Worm (Caenorhabditis elegans) whole organism, early embryonic: ENCODE data around the gene clc-1.

Source experiments
- B0310.2 ChIP-seq: sonication (generic microtip); optimal IDR thresholded peaks from 2 replicates; lab custom pipeline; 2016; ENCODE audit warnings: mild to moderate bottlenecking, missing genetic modification characterization, missing compliant biosample characterization
- F13C5.2 ChIP-seq: sonication (generic microtip); optimal IDR thresholded peaks from 2 replicates; lab custom pipeline; 2017; ENCODE audit warnings: mild to moderate bottlenecking, missing genetic modification characterization, inconsistent platforms, missing compliant biosample characterization
- aly-1 ChIP-seq: sonication (generic microtip); optimal IDR thresholded peaks from 2 replicates; lab custom pipeline; 2016; ENCODE audit warnings: missing genetic modification characterization, missing compliant biosample characterization
- ama-1 ChIP-seq: fragments of 150-350 bp; optimal IDR thresholded peaks from 2 replicates; lab custom pipeline; 2014
- ceh-13 ChIP-seq: fragments of 200-800 bp; sonication (Bioruptor generic); optimal IDR thresholded peaks from 2 replicates; lab custom pipeline; 2018; ENCODE audit warnings: mild to moderate bottlenecking, missing genetic modification characterization, missing compliant biosample characterization
- ceh-36 ChIP-seq: sonication (generic microtip); optimal IDR thresholded peaks from 2 replicates; lab custom pipeline; 2016; ENCODE audit warnings: missing genetic modification characterization, inconsistent platforms, missing compliant biosample characterization
- ets-7 ChIP-seq: sonication (generic microtip); optimal IDR thresholded peaks from 2 replicates; lab custom pipeline; 2016; ENCODE audit warnings: missing genotype, missing genetic modification characterization, missing compliant biosample characterization
- flt-1 ChIP-seq: fragments of 200-800 bp; sonication (Bioruptor generic); IDR thresholded peaks from 2 replicates; pipeline ENCODE4 v1.3.6; 2022; ENCODE audit warnings: missing genetic modification characterization, missing compliant biosample characterization
- hmbx-1 ChIP-seq: sonication (generic microtip); optimal IDR thresholded peaks from 2 replicates; lab custom pipeline; 2016; ENCODE audit warnings: mild to moderate bottlenecking, missing genetic modification characterization, missing compliant biosample characterization
- hmg-4 ChIP-seq: fragments of 200-800 bp; sonication (Bioruptor generic); optimal IDR thresholded peaks from 2 replicates; lab custom pipeline; 2018; ENCODE audit warnings: mild to moderate bottlenecking, missing genetic modification characterization, missing compliant biosample characterization
- hnd-1 ChIP-seq: sonication (generic microtip); optimal IDR thresholded peaks from 2 replicates; lab custom pipeline; 2016; ENCODE audit warnings: missing genetic modification characterization, missing compliant biosample characterization
- pes-1 ChIP-seq: fragments of 200-800 bp; sonication (Bioruptor generic); IDR thresholded peaks from 2 replicates; pipeline ENCODE4 v1.3.6; 2022; ENCODE audit warnings: missing genetic modification reagents, missing genetic modification characterization, missing compliant biosample characterization
- scrt-1 ChIP-seq: fragments of 200-800 bp; sonication (Bioruptor generic); IDR thresholded peaks from 2 replicates; pipeline ENCODE4 v1.3.6; 2022; ENCODE audit warnings: missing genetic modification characterization, missing compliant biosample characterization
- sea-1 ChIP-seq: fragments of 200-800 bp; sonication (Bioruptor generic); conservative IDR thresholded peaks from 2 replicates; pipeline ENCODE4 v1.3.6; 2022; ENCODE audit warnings: missing genetic modification characterization, missing compliant biosample characterization
- tbx-11 ChIP-seq: fragments of 200-800 bp; sonication (Bioruptor generic); IDR thresholded peaks from 2 replicates; pipeline ENCODE4 v1.3.6; 2022; ENCODE audit warnings: missing genetic modification characterization, missing compliant biosample characterization
- tbx-37 ChIP-seq: fragments of 200-800 bp; sonication (Bioruptor generic); conservative IDR thresholded peaks from 2 replicates; pipeline ENCODE4 v1.3.6; 2022; ENCODE audit warnings: missing genetic modification reagents, missing genetic modification characterization, missing compliant biosample characterization
- tra-4 ChIP-seq: sonication (generic microtip); optimal IDR thresholded peaks from 2 replicates; lab custom pipeline; 2017; ENCODE audit warnings: missing genetic modification characterization, missing compliant biosample characterization

clc-1 gene

DNA sequence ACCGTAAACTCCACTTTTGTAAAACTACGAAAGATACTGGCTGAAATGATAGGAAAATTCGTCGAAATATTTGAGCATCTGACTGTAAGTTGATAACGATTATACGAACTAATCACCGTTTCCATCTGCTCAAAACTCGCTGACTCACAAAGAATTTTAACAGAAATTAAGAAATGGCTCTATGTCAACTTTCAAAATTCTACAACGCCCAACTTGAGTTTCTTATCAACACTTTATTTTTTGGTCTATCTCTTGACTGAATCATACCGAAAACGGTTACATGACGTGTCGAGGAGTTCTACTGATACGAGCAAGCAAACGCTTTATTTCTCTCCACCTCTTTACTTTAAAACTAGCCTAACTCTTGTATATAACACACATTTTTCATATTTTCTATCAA lies at the start of gene clc-1:
TSS of gene clc-1 (plus strand) at position 264 of the 400 bp plus-strand sequence.
- no peak for TF ChIP-seq hnd-1 (tag; lab: Kevin White, UChicago)
- TF ChIP-seq ceh-13 (GFP tag; lab: Kevin White, UChicago) = no peak

DNA sequence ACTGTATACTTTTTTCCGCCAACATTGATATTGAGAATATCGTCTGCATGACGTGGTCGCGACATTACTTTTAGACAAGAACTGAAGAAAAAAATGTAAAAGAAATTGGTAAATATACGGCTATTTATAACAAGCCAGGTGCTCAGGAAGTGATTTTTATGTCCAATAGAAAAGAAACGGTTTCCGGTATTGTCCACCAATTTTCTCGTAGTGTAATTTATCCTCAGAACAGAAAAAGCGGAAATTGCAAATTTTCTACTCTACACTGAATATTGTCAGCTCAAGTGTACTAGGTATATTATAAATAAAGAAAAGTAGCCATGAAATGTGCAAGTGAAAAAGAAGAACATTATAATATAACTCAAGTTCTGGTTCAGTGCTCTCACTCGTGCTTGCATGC lies 48.1 kb upstream of the clc-1 start, which contains the start of gene F59F3.6:
TSS of gene F59F3.6 (minus strand) at position 101 of the 400 bp plus-strand sequence.
- TF ChIP-seq aly-1 (no peak), sea-1 (GFP tag; lab: Robert Waterston, UW) (no peak), hmbx-1 (tag; lab: Kevin White, UChicago) (no peak)

DNA sequence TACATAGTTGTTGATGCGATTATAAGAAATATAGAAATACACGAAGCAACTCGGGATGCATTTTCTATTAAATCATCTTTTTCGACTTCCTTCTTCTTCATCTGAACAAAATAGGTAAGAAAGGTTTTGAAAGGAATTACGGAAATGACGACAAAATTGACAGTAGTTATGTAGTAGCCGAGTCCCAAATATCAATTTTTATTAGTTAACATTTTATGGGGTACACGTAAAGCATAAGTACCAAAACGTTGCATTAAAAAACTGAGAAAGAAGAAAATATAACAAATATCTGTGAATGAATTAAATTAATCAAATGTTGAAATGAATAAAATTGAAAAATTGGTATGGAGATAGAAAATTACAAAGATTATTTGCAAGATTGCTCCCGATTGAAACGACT lies 45.5 kb upstream of the clc-1 start, which contains the start of gene col-177:
TSS of gene col-177 (minus strand) at position 101 of the 400 bp plus-strand sequence.
- TF ChIP-seq tbx-11 (GFP tag; lab: Robert Waterston, UW) (no peak), aly-1 (no peak), hmbx-1 (tag; lab: Kevin White, UChicago) (no peak), tbx-37 (no peak), ama-1 (no peak), pes-1 (GFP tag; lab: Robert Waterston, UW) (no peak)

DNA sequence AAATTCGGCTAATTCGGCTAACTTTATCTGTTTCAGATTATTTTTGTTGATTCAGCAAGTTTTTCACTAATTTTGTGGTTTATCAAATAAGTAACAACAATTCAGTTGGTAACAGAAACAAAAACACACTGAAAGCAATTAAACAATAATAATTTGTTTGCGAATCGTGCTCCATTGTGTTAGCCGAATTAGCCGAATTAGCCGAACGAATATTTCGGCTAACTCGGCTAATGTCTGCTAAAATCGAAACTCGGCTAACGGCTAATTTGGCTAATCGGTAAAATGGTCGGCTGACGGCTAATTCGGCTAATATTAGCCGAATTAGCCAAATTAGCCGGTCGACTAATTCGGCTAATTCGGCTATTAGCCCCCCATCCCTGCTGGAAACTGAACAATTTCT lies 43.5 kb upstream of the clc-1 start:
- TF ChIP-seq sea-1 (GFP tag; lab: Robert Waterston, UW) (no peak), ceh-36 (no peak), ama-1 (no peak), tra-4 (tag; lab: Kevin White, UChicago) (no peak), B0310.2 (tag; lab: Kevin White, UChicago) (no peak), tbx-11 (GFP tag; lab: Robert Waterston, UW) (no peak), ceh-13 (GFP tag; lab: Kevin White, UChicago) (no peak), tbx-37 (no peak), flt-1 (GFP tag; lab: Robert Waterston, UW) (no peak), hmbx-1 (tag; lab: Kevin White, UChicago) (no peak), scrt-1 (GFP tag; lab: Robert Waterston, UW) (no peak), aly-1 (no peak), pes-1 (GFP tag; lab: Robert Waterston, UW) (no peak)

DNA sequence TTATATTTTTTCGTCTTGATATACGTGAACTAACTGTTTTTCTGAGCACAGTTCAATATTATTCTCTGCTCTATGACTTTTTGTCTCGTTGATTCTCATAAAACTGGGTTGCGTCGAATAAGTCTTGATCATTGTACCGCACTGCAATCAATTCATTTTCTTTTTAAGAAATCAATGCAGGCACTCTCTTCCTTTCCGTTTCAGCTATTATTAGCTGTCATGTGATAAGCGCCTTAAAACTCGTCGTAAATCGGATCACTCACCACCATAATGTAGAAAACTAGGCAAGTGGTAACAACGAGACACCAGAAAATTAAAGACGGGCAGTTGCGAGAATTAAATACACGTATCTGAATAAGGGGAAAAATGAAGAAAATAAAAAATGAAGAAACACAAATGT lies 39.9 kb upstream of the clc-1 start:
- TF ChIP-seq flt-1 (GFP tag; lab: Robert Waterston, UW) (no peak), ceh-36 (no peak), sea-1 (GFP tag; lab: Robert Waterston, UW) (no peak), hmbx-1 (tag; lab: Kevin White, UChicago) (no peak), ets-7 (tag; lab: Kevin White, UChicago) (no peak)

DNA sequence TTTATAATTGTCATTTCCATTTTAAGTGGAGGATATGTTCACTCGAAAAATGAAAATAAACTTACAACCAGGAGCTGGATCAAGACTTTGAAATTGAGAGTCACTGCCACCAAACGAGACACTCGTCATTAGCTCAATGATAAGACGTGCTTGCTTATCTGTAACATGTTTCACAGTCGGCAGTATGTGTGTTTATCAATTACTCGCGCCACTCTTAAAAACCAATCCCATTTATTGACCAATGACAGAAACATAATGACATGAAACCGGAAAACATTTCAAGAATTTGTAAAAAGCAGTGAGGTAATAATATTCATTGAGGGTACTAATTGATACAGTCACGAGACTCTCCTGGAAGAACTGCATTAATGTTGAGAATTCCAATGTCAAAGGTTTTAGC lies 39.2 kb upstream of the clc-1 start, which contains the start of gene del-5:
TSS of gene del-5 (minus strand) at position 130 of the 400 bp plus-strand sequence.
- TF ChIP-seq hnd-1 (tag; lab: Kevin White, UChicago) (no peak), ama-1 (no peak), flt-1 (GFP tag; lab: Robert Waterston, UW) (no peak), ceh-13 (GFP tag; lab: Kevin White, UChicago) (no peak), tbx-37 (no peak), F13C5.2 (tag; lab: Kevin White, UChicago) (no peak), scrt-1 (GFP tag; lab: Robert Waterston, UW) (no peak), tra-4 (tag; lab: Kevin White, UChicago) (no peak), tbx-11 (GFP tag; lab: Robert Waterston, UW) (no peak), ceh-36 (no peak), hmg-4 (GFP tag; lab: Kevin White, UChicago) (no peak), B0310.2 (tag; lab: Kevin White, UChicago) (no peak), ets-7 (tag; lab: Kevin White, UChicago) (no peak), aly-1 (no peak), hmbx-1 (tag; lab: Kevin White, UChicago) (no peak), sea-1 (GFP tag; lab: Robert Waterston, UW) (no peak), pes-1 (GFP tag; lab: Robert Waterston, UW) (no peak)

DNA sequence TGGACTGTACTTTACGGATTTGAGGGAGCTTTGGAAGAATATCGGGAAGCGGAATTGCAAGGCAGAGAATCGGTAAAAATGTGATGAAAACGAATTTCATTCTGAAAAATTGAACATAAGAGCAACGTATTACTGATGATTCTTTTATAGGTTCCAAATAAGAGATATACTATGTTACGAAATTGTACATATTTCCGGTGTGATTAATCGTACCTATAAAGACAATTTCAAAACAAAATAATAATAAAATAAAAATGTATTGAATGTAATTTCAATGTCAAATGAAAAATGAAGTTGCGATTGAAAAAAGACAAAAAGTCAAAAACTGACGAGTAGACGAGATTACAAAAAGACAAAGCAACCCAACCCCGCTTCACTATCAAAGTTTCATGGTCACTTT lies 38.3 kb upstream of the clc-1 start, which contains the start of gene ttr-31:
TSS of gene ttr-31 (minus strand) at position 101 of the 400 bp plus-strand sequence.
- TF ChIP-seq pes-1 (GFP tag; lab: Robert Waterston, UW) = no peak
- TF ChIP-seq hnd-1 (tag; lab: Kevin White, UChicago) = no peak
- TF ChIP-seq tbx-37 = no peak
- TF ChIP-seq hmg-4 (GFP tag; lab: Kevin White, UChicago) = no peak
- TF ChIP-seq B0310.2 (tag; lab: Kevin White, UChicago) = no peak
- no peak for TF ChIP-seq scrt-1 (GFP tag; lab: Robert Waterston, UW)
- no peak for TF ChIP-seq flt-1 (GFP tag; lab: Robert Waterston, UW)
- no peak for TF ChIP-seq hmbx-1 (tag; lab: Kevin White, UChicago)
- no peak for TF ChIP-seq tra-4 (tag; lab: Kevin White, UChicago)
- no peak for TF ChIP-seq aly-1
- no peak for TF ChIP-seq sea-1 (GFP tag; lab: Robert Waterston, UW)
- no peak for TF ChIP-seq tbx-11 (GFP tag; lab: Robert Waterston, UW)
- no peak for TF ChIP-seq ceh-36
- no peak for TF ChIP-seq ama-1
- no peak for TF ChIP-seq ceh-13 (GFP tag; lab: Kevin White, UChicago)
- TF ChIP-seq ets-7 (tag; lab: Kevin White, UChicago) = no peak
- TF ChIP-seq F13C5.2 (tag; lab: Kevin White, UChicago) = no peak

DNA sequence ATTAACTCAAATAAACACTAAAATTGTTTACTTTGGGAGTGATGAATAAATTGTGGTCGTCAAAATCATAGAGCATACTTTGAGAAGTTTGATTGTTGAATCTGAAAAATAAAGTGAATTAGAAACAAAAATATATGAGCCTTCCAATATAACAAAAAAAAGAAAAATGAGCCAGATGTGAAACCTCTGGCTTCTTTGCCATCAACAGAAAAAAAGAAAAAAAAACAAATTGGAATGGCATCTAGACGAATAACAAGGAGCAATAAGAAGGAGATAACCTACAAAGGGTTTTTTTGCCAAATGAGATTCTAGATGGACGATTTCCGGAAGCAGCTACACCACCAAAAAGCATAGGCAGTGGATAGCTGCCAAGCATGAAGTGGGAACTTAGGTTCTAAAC lies 36.7 kb upstream of the clc-1 start, which contains the start of gene F58A3.4:
TSS of gene F58A3.4 (minus strand) at position 101 of the 400 bp plus-strand sequence.
- TF ChIP-seq sea-1 (GFP tag; lab: Robert Waterston, UW) (no peak), ceh-36 (no peak), hmg-4 (GFP tag; lab: Kevin White, UChicago) (no peak), aly-1 (no peak)
